Worm (Caenorhabditis elegans) whole organism, mixed stage, embryonic: ENCODE measurements around the gene C18G1.8.

Experiments used
- M03D4.4 ChIP-seq: sonication (generic microtip); optimal IDR thresholded peaks from 2 replicates; lab custom pipeline; 2017; ENCODE audit warnings: mild to moderate bottlenecking, missing genetic modification characterization, missing compliant biosample characterization
- bed-3 ChIP-seq: fragments of 200-800 bp; sonication (Bioruptor generic); optimal IDR thresholded peaks from 3 replicates; lab custom pipeline; 2018; ENCODE audit warnings: mild to moderate bottlenecking, missing genetic modification characterization, moderate library complexity, missing compliant biosample characterization
- blmp-1 ChIP-seq: fragments of 150-350 bp; optimal IDR thresholded peaks from 2 replicates; lab custom pipeline; 2014; ENCODE audit warnings: missing biosample characterization, missing genetic modification characterization
- ceh-39 ChIP-seq: fragments of 150-350 bp; optimal IDR thresholded peaks from 2 replicates; lab custom pipeline; 2014; ENCODE audit warnings: missing biosample characterization, missing genetic modification characterization
- ceh-43 ChIP-seq: fragments of 200-800 bp; sonication (Bioruptor generic); optimal IDR thresholded peaks from 2 replicates; lab custom pipeline; 2018; ENCODE audit warnings: mild to moderate bottlenecking, missing genetic modification characterization, moderate library complexity, missing compliant biosample characterization
- ceh-83 ChIP-seq: fragments of 200-800 bp; sonication (Bioruptor generic); optimal IDR thresholded peaks from 2 replicates; lab custom pipeline; 2018; ENCODE audit warnings: mild to moderate bottlenecking, missing genetic modification characterization, missing compliant biosample characterization
- ces-1 ChIP-seq: fragments of 150-350 bp; optimal IDR thresholded peaks from 2 replicates; lab custom pipeline; 2014; ENCODE audit warnings: missing biosample characterization, missing genetic modification reagents, missing genetic modification characterization
- cnd-1 ChIP-seq: fragments of 200-800 bp; sonication (Bioruptor generic); optimal IDR thresholded peaks from 2 replicates; lab custom pipeline; 2018; ENCODE audit warnings: mild to moderate bottlenecking, missing genetic modification characterization, missing compliant biosample characterization
- drap-1 ChIP-seq: fragments of 200-800 bp; sonication (Bioruptor generic); optimal IDR thresholded peaks from 3 replicates; lab custom pipeline; 2018; ENCODE audit warnings: mild to moderate bottlenecking, missing genetic modification characterization, missing compliant biosample characterization
- elt-1 ChIP-seq: sonication (generic microtip); optimal IDR thresholded peaks from 2 replicates; lab custom pipeline; 2017; ENCODE audit warnings: missing genetic modification characterization, mild to moderate bottlenecking, missing compliant biosample characterization, antibody characterized with exemption, moderate library complexity, borderline replicate concordance; ENCODE audit not compliant: insufficient read depth
- elt-3 ChIP-seq: fragments of 150-350 bp; optimal IDR thresholded peaks from 2 replicates; lab custom pipeline; 2014; ENCODE audit warnings: missing biosample characterization, missing genetic modification characterization
- flh-1 ChIP-seq: fragments of 200-800 bp; sonication (Bioruptor generic); optimal IDR thresholded peaks from 2 replicates; lab custom pipeline; 2018; ENCODE audit warnings: mild to moderate bottlenecking, missing genetic modification characterization, moderate library complexity, missing compliant biosample characterization
- ham-2 ChIP-seq: fragments of 200-800 bp; sonication (Bioruptor generic); optimal IDR thresholded peaks from 2 replicates; lab custom pipeline; 2018; ENCODE audit warnings: mild to moderate bottlenecking, missing genetic modification characterization, missing compliant biosample characterization
- hlh-1 ChIP-seq: fragments of 150-350 bp; optimal IDR thresholded peaks from 2 replicates; lab custom pipeline; 2014; ENCODE audit warnings: missing biosample characterization, missing genetic modification reagents, missing genetic modification characterization
- lin-32 ChIP-seq: fragments of 200-800 bp; sonication (Bioruptor generic); optimal IDR thresholded peaks from 2 replicates; lab custom pipeline; 2018; ENCODE audit warnings: mild to moderate bottlenecking, missing genetic modification characterization, missing compliant biosample characterization
- lsy-2 ChIP-seq: fragments of 150-350 bp; optimal IDR thresholded peaks from 2 replicates; lab custom pipeline; 2014; ENCODE audit warnings: missing biosample characterization, missing genetic modification characterization
- mep-1 ChIP-seq: fragments of 150-350 bp; optimal IDR thresholded peaks from 2 replicates; lab custom pipeline; 2017; ENCODE audit warnings: missing biosample characterization, missing genetic modification reagents, missing genetic modification characterization, inconsistent platforms
- nhr-12 ChIP-seq: fragments of 150-350 bp; optimal IDR thresholded peaks from 2 replicates; lab custom pipeline; 2014; ENCODE audit warnings: missing biosample characterization, missing genetic modification characterization
- nhr-2 ChIP-seq: fragments of 150-350 bp; optimal IDR thresholded peaks from 2 replicates; lab custom pipeline; 2014; ENCODE audit warnings: missing biosample characterization, missing genetic modification characterization
- nhr-237 ChIP-seq: fragments of 150-350 bp; optimal IDR thresholded peaks from 2 replicates; lab custom pipeline; 2014; ENCODE audit warnings: missing biosample characterization, missing genetic modification characterization
- nhr-28 ChIP-seq: fragments of 150-350 bp; optimal IDR thresholded peaks from 2 replicates; lab custom pipeline; 2014; ENCODE audit warnings: missing biosample characterization, missing genetic modification characterization
- nhr-76 ChIP-seq: sonication (generic microtip); optimal IDR thresholded peaks from 2 replicates; lab custom pipeline; 2017; ENCODE audit warnings: missing biosample characterization, missing genetic modification characterization
- pha-4 ChIP-seq: fragments of 150-350 bp; optimal IDR thresholded peaks from 2 replicates; lab custom pipeline; 2018; ENCODE audit warnings: missing biosample characterization, missing genetic modification reagents, missing genetic modification characterization
- sem-2 ChIP-seq: fragments of 200-800 bp; sonication (Bioruptor generic); optimal IDR thresholded peaks from 2 replicates; lab custom pipeline; 2018; ENCODE audit warnings: mild to moderate bottlenecking, missing genetic modification characterization, missing compliant biosample characterization
- snpc-4 ChIP-seq: fragments of 150-350 bp; optimal IDR thresholded peaks from 2 replicates; lab custom pipeline; 2014; ENCODE audit warnings: missing biosample characterization, missing genetic modification characterization
- sptf-1 ChIP-seq: sonication (generic microtip); optimal IDR thresholded peaks from 2 replicates; lab custom pipeline; 2017; ENCODE audit warnings: mild to moderate bottlenecking, missing genetic modification characterization, moderate library complexity, missing compliant biosample characterization
- tbx-8 ChIP-seq: fragments of 200-800 bp; sonication (Bioruptor generic); optimal IDR thresholded peaks from 2 replicates; lab custom pipeline; 2018; ENCODE audit warnings: mild to moderate bottlenecking, missing genetic modification characterization, moderate library complexity, missing compliant biosample characterization
- unc-120 ChIP-seq: sonication (generic microtip); optimal IDR thresholded peaks from 2 replicates; lab custom pipeline; 2017; ENCODE audit warnings: missing genetic modification characterization, missing compliant biosample characterization; ENCODE audit not compliant: poor library complexity, severe bottlenecking
- unc-39 ChIP-seq: fragments of 150-350 bp; optimal IDR thresholded peaks from 2 replicates; lab custom pipeline; 2014; ENCODE audit warnings: missing biosample characterization, missing genetic modification characterization
- unc-62 ChIP-seq: fragments of 150-350 bp; optimal IDR thresholded peaks from 2 replicates; lab custom pipeline; 2014; ENCODE audit warnings: missing biosample characterization, missing genetic modification reagents, missing genetic modification characterization
- ztf-11 ChIP-seq: fragments of 150-350 bp; optimal IDR thresholded peaks from 2 replicates; lab custom pipeline; 2014; ENCODE audit warnings: missing biosample characterization, missing genetic modification characterization

C18G1.8 gene

ce11 chrV:4791569-4791968, 25.2 kb upstream of the C18G1.8 start, which contains the start of gene R02F11.11:
Gene R02F11.11, plus strand, starts transcription at chrV:4791869.
- TF ChIP-seq unc-120 (tag; lab: Kevin White, UChicago) (no peak), cnd-1 (tag; lab: Kevin White, UChicago) (no peak), elt-1 (tag; lab: Kevin White, UChicago) (no peak), snpc-4 (no peak), ceh-43 (no peak), drap-1 (GFP tag; lab: Kevin White, UChicago) (no peak), lsy-2 (no peak), sem-2 (GFP tag; lab: Kevin White, UChicago) (no peak), blmp-1 (tag; lab: Kevin White, UChicago) (no peak), M03D4.4 (tag; lab: Kevin White, UChicago) (no peak), ces-1 (GFP tag; lab: Kevin White, UChicago) (no peak), tbx-8 (GFP tag; lab: Kevin White, UChicago) (no peak)

ce11 chrV:4790368-4790767, 24.0 kb upstream of the C18G1.8 start, which contains the start of gene R02F11.12:
Gene R02F11.12, plus strand, starts transcription at chrV:4790668.
- TF ChIP-seq nhr-237 (tag; lab: Kevin White, UChicago) (no peak), unc-120 (tag; lab: Kevin White, UChicago) (no peak), ces-1 (GFP tag; lab: Kevin White, UChicago) (no peak), blmp-1 (tag; lab: Kevin White, UChicago) (no peak), ceh-83 (GFP tag; lab: Kevin White, UChicago) (no peak), ceh-43 (no peak), nhr-76 (no peak), unc-39 (tag; lab: Kevin White, UChicago) (no peak), M03D4.4 (tag; lab: Kevin White, UChicago) (no peak), lin-32 (no peak), nhr-2 (tag; lab: Kevin White, UChicago) (no peak), snpc-4 (no peak)

- TF ChIP-seq hlh-1 (tag; lab: Kevin White, UChicago) = no peak
These were observed 22.4 kb upstream of the C18G1.8 start, which contains the start of gene R02F11.10 for ce11 chrV:4788823-4789222. Gene R02F11.10, plus strand, starts transcription at chrV:4789123.

- TF ChIP-seq pha-4 = no peak
- TF ChIP-seq sptf-1 (tag; lab: Kevin White, UChicago) = no peak
- no peak for TF ChIP-seq nhr-28
- no peak for TF ChIP-seq unc-39 (tag; lab: Kevin White, UChicago)
- TF ChIP-seq flh-1 = no peak
- no peak for TF ChIP-seq blmp-1 (tag; lab: Kevin White, UChicago)
- no peak for TF ChIP-seq elt-3 (tag; lab: Kevin White, UChicago)
- TF ChIP-seq unc-62 (GFP tag; lab: Kevin White, UChicago) = no peak
- no peak for TF ChIP-seq drap-1 (GFP tag; lab: Kevin White, UChicago)
- TF ChIP-seq ceh-39 (tag; lab: Kevin White, UChicago) = no peak
- TF ChIP-seq sem-2 (GFP tag; lab: Kevin White, UChicago) = no peak
- TF ChIP-seq tbx-8 (GFP tag; lab: Kevin White, UChicago) = no peak
- no peak for TF ChIP-seq hlh-1 (tag; lab: Kevin White, UChicago)
- TF ChIP-seq nhr-76 = no peak
- TF ChIP-seq ham-2 = no peak
- no peak for TF ChIP-seq ceh-43
These were observed 21.4 kb upstream of the C18G1.8 start for ce11 chrV:4787836-4788235.

ce11 chrV:4787166-4787565, 20.8 kb upstream of the C18G1.8 start, which contains the start of gene R02F11.9:
Gene R02F11.9, plus strand, starts transcription at chrV:4787466.
- TF ChIP-seq ceh-83 (GFP tag; lab: Kevin White, UChicago) = no peak
- TF ChIP-seq nhr-28 = no peak
- TF ChIP-seq bed-3 (GFP tag; lab: Kevin White, UChicago) = no peak
- TF ChIP-seq nhr-2 (tag; lab: Kevin White, UChicago) = no peak
- TF ChIP-seq flh-1 = no peak
- no peak for TF ChIP-seq M03D4.4 (tag; lab: Kevin White, UChicago)
- no peak for TF ChIP-seq ceh-43
- TF ChIP-seq nhr-237 (tag; lab: Kevin White, UChicago) = no peak
- no peak for TF ChIP-seq mep-1 (tag; lab: Kevin White, UChicago)
- no peak for TF ChIP-seq pha-4
- TF ChIP-seq nhr-12 (tag; lab: Kevin White, UChicago) = no peak
- TF ChIP-seq lin-32 = no peak
- TF ChIP-seq unc-39 (tag; lab: Kevin White, UChicago) = no peak
- TF ChIP-seq lsy-2 = no peak
- no peak for TF ChIP-seq ztf-11 (tag; lab: Kevin White, UChicago)
- TF ChIP-seq cnd-1 (tag; lab: Kevin White, UChicago) = no peak
- no peak for TF ChIP-seq ces-1 (GFP tag; lab: Kevin White, UChicago)
- TF ChIP-seq, all 35 proteins: peak for 0
